Worm (Caenorhabditis elegans): ENCODE results near the gene irld-22.

The irld-22 gene

ce11 chrV:3877242-3877641 lies 22.8 kb downstream of the irld-22 start:
- no peak for TF ChIP-seq nhr-76 (tag; optimal IDR thresholded peaks at IDR 0.05)
- no peak for TF ChIP-seq fkh-10 (GFP tag; optimal IDR thresholded peaks at IDR 0.05)

ce11 chrV:3874102-3874744 lies 25.8 kb downstream of the irld-22 start, which contains the start of gene nhr-158:
TSS of gene nhr-158 (minus strand) at chrV:3874152.
- TF ChIP-seq skn-1 (tag; optimal IDR thresholded peaks at IDR 0.05): peak; percentile 6
- no peak for TF ChIP-seq pqm-1 (tag; optimal IDR thresholded peaks at IDR 0.05)

- peak; percentile 81 for TF ChIP-seq nhr-11 (tag; optimal IDR thresholded peaks at IDR 0.05)
- no peak for TF ChIP-seq ztf-4 (tag; optimal IDR thresholded peaks at IDR 0.05)
- no peak for TF ChIP-seq jun-1 (tag; optimal IDR thresholded peaks at IDR 0.05)
- TF ChIP-seq ZK546.5 (tag; optimal IDR thresholded peaks at IDR 0.05): no peak
Measured at ce11 chrV:3870359-3870758, 29.6 kb downstream of the irld-22 start.

DNA sequence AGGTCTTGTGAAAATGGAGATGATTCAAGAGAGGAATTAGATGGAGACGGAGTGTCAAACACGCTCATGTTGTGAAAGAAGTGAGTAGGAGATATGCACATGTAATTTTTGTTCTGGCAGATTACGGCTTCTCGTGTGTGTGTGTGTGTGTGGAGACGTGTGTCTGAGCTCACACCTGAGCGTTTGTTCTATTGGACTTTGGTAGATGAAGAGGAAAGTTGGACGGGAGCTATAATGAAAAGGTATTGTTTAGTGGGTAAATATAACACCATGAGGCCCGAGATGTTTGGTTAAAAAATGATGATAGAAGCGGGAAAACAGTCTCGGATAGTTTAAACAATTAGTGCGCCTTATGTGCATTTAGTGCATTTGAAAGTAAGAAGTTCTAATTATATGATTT lies 31.1 kb downstream of the irld-22 start, which contains the start of gene nhr-157:
Gene nhr-157, minus strand, starts transcription at position 101 of the 400 bp plus-strand sequence.
- TF ChIP-seq nhr-77 (tag; optimal IDR thresholded peaks at IDR 0.05) (no peak), elt-2 (tag; optimal IDR thresholded peaks at IDR 0.05) (no peak), nhr-11 (tag; optimal IDR thresholded peaks at IDR 0.05) (no peak), nhr-28 (tag; optimal IDR thresholded peaks at IDR 0.05) (no peak), unc-39 (tag; optimal IDR thresholded peaks at IDR 0.05) (no peak), jun-1 (tag; optimal IDR thresholded peaks at IDR 0.05) (no peak)

- peak; percentile 58 for TF ChIP-seq elt-1 (tag; optimal IDR thresholded peaks at IDR 0.05)
- no peak for TF ChIP-seq lin-15B (tag; optimal IDR thresholded peaks at IDR 0.05)
- peak; percentile 42 for TF ChIP-seq nhr-25 (tag; optimal IDR thresholded peaks at IDR 0.05)
Measured at ce11 chrV:3865273-3865672, 34.7 kb downstream of the irld-22 start.

ce11 chrV:3862851-3863250 lies 37.2 kb downstream of the irld-22 start, which contains the start of gene nhr-187:
TSS of gene nhr-187 (minus strand) at chrV:3862951.
- TF ChIP-seq aly-2 (tag; optimal IDR thresholded peaks at IDR 0.05) (no peak), fkh-2 (tag; optimal IDR thresholded peaks at IDR 0.05) (no peak), nhr-76 (tag; optimal IDR thresholded peaks at IDR 0.05) (no peak), elt-1 (tag; optimal IDR thresholded peaks at IDR 0.05) (no peak), tbx-2 (tag; optimal IDR thresholded peaks at IDR 0.05) (no peak), ceh-9 (tag; optimal IDR thresholded peaks at IDR 0.05) (no peak), nhr-67 (tag; optimal IDR thresholded peaks at IDR 0.05) (no peak), fos-1 (tag; optimal IDR thresholded peaks at IDR 0.05) (no peak), pha-4 (tag; optimal IDR thresholded peaks at IDR 0.05) (no peak), mml-1 (tag; optimal IDR thresholded peaks at IDR 0.05) (no peak)

DNA sequence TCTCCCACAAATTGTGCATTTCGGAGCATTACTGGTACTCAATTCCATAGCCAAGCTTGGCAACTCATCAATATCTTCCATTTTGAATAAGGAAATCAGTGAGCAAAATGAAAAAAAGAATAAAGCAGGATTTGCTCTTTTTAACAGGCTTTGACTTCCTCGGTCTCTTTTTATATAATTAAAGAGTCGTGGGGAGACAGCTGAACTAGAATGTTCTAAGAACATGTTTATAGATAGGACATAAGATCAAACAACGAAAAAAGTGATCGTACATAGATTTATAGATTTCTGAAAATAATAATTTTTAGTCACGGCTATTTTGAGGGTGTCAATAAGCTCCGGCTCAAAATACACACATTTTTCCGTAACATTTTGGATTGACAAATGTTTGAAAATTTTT lies 39.9 kb downstream of the irld-22 start, which contains the start of gene nhr-189:
Gene nhr-189, minus strand, starts transcription at position 121 of the 400 bp plus-strand sequence.
- no peak for TF ChIP-seq ceh-9 (tag; optimal IDR thresholded peaks at IDR 0.05)
- TF ChIP-seq mml-1 (tag; optimal IDR thresholded peaks at IDR 0.05): no peak
- TF ChIP-seq nhr-237 (tag; optimal IDR thresholded peaks at IDR 0.05): no peak
- TF ChIP-seq unc-62 (GFP tag; optimal IDR thresholded peaks at IDR 0.05): no peak
- no peak for TF ChIP-seq aly-2 (tag; optimal IDR thresholded peaks at IDR 0.05)
- no peak for TF ChIP-seq lin-39 (tag; optimal IDR thresholded peaks at IDR 0.05)
- no peak for TF ChIP-seq ceh-82 (tag; optimal IDR thresholded peaks at IDR 0.05)
- no peak for TF ChIP-seq lin-15B (tag; optimal IDR thresholded peaks at IDR 0.05)

DNA sequence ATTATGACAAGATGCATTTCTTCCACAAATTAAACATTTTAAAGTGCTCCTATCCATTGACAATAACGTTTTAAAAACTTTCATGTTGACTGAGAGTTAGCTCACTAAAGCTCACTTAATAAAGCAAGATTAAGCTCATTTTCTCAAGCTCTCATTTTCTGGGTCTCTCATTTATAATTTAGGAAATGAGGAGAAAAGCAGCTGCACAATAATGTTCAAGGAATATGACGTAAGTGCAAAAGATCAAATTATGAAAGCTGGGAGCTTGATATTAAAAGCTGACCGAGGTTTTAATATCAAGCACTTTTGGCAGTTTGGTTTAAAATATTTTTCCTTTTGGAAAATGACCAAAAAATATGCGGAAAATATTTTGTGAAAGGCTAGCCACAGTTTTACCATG lies 42.2 kb downstream of the irld-22 start, which contains the start of gene nhr-188:
Gene nhr-188, minus strand, starts transcription at position 84 of the 400 bp plus-strand sequence.
- TF ChIP-seq fkh-2 (tag; optimal IDR thresholded peaks at IDR 0.05) (no peak), nhr-11 (tag; optimal IDR thresholded peaks at IDR 0.05) (peak; percentile 4), unc-39 (tag; optimal IDR thresholded peaks at IDR 0.05) (no peak), R02D3.7 (tag; optimal IDR thresholded peaks at IDR 0.05) (no peak)

All from whole organism, L3 larva.